Fruit fly (Drosophila melanogaster) whole organism, embryonic: ENCODE results near the gene RpS14a.

Experiments
- Asciz ChIP-seq: fragments of 200-800 bp; sonication (Bioruptor generic); optimal IDR thresholded peaks from 2 replicates; lab custom pipeline; 2017; ENCODE audit warnings: missing biosample characterization, mild to moderate bottlenecking, missing genetic modification characterization, missing genetic modification reagents
- Awh ChIP-seq: fragments of 200-800 bp; sonication (Bioruptor generic); IDR thresholded peaks from 2 replicates; pipeline ENCODE4, ENCODE4 v1.3.6; 2022; ENCODE audit warnings: missing biosample characterization, missing genetic modification characterization
- CG10267 ChIP-seq: fragments of 200-800 bp; sonication (Bioruptor generic); optimal IDR thresholded peaks from 2 replicates; lab custom pipeline; 2018; ENCODE audit warnings: missing biosample characterization, mild to moderate bottlenecking, missing genetic modification characterization, moderate library complexity
- CG10959 ChIP-seq: fragments of 200-800 bp; sonication (Bioruptor generic); IDR thresholded peaks from 2 replicates; pipeline ENCODE4 v1.3.6; 2022; ENCODE audit warnings: missing biosample characterization, missing genetic modification characterization
- CG12104 ChIP-seq: fragments of 200-800 bp; sonication (Bioruptor generic); optimal IDR thresholded peaks from 3 replicates; lab custom pipeline; 2016; ENCODE audit warnings: missing biosample characterization, missing genetic modification characterization
- CG13287 ChIP-seq: fragments of 200-800 bp; sonication (Bioruptor generic); IDR thresholded peaks from 2 replicates; pipeline ENCODE4 v1.3.6; 2022; ENCODE audit warnings: missing biosample characterization, missing genetic modification characterization; ENCODE audit not compliant: partially characterized antibody
- CG13894 ChIP-seq: fragments of 200-800 bp; sonication (Bioruptor generic); optimal IDR thresholded peaks from 3 replicates; lab custom pipeline; 2018; ENCODE audit warnings: missing biosample characterization, mild to moderate bottlenecking, missing genetic modification characterization, moderate library complexity
- CG15696 ChIP-seq: fragments of 200-800 bp; sonication (Bioruptor generic); optimal IDR thresholded peaks from 2 replicates; lab custom pipeline; 2019; ENCODE audit warnings: missing biosample characterization, mild to moderate bottlenecking, missing genetic modification characterization, moderate library complexity
- CG1602 ChIP-seq: fragments of 200-800 bp; sonication (Bioruptor generic); optimal IDR thresholded peaks from 3 replicates; lab custom pipeline; 2016; ENCODE audit warnings: missing biosample characterization, missing genetic modification characterization
- CG18011 ChIP-seq: fragments of 200-800 bp; sonication (Bioruptor generic); optimal IDR thresholded peaks from 2 replicates; lab custom pipeline; 2017; ENCODE audit warnings: missing biosample characterization, missing genetic modification characterization, mild to moderate bottlenecking, moderate library complexity, missing genotype
- CG18599 ChIP-seq: fragments of 200-800 bp; sonication (Bioruptor generic); optimal IDR thresholded peaks from 3 replicates; lab custom pipeline; 2017; ENCODE audit warnings: missing biosample characterization, missing genetic modification characterization, mild to moderate bottlenecking, moderate library complexity, missing genetic modification reagents
- CG2678 ChIP-seq: fragments of 200-800 bp; sonication (Bioruptor generic); optimal IDR thresholded peaks from 3 replicates; lab custom pipeline; 2019; ENCODE audit warnings: missing biosample characterization, mild to moderate bottlenecking, missing genetic modification characterization, moderate library complexity
- CG2712 ChIP-seq: fragments of 200-800 bp; optimal IDR thresholded peaks from 3 replicates; lab custom pipeline; 2019; ENCODE audit warnings: missing biosample characterization, mild to moderate bottlenecking, missing genetic modification characterization, moderate library complexity
- CG2875 ChIP-seq: fragments of 200-800 bp; sonication (Bioruptor generic); optimal IDR thresholded peaks from 2 replicates; lab custom pipeline; 2017; ENCODE audit warnings: missing biosample characterization, mild to moderate bottlenecking, missing genetic modification characterization, missing genetic modification reagents
- CG3065 ChIP-seq: fragments of 200-800 bp; sonication (Bioruptor generic); optimal IDR thresholded peaks from 2 replicates; lab custom pipeline; 2016; ENCODE audit warnings: missing biosample characterization, missing genetic modification characterization
- CG31388 ChIP-seq: fragments of 200-800 bp; sonication (Bioruptor generic); optimal IDR thresholded peaks from 2 replicates; lab custom pipeline; 2016; ENCODE audit warnings: missing biosample characterization, missing genetic modification characterization
- CG3847 ChIP-seq: fragments of 200-800 bp; sonication (Bioruptor generic); IDR thresholded peaks from 2 replicates; pipeline ENCODE4 v1.3.6; 2022; ENCODE audit warnings: missing biosample characterization, missing genetic modification characterization
- CG3995 ChIP-seq: fragments of 200-800 bp; sonication (Bioruptor generic); optimal IDR thresholded peaks from 3 replicates; lab custom pipeline; 2016; ENCODE audit warnings: missing biosample characterization, missing genetic modification characterization
- CG42726 ChIP-seq: fragments of 200-800 bp; sonication (Bioruptor generic); IDR thresholded peaks from 2 replicates; pipeline ENCODE4 v1.3.6; 2022; ENCODE audit warnings: missing biosample characterization, missing genetic modification characterization; ENCODE audit not compliant: partially characterized antibody
- CG4617 ChIP-seq: fragments of 200-800 bp; sonication (Bioruptor generic); optimal IDR thresholded peaks from 3 replicates; lab custom pipeline; 2016; ENCODE audit warnings: missing biosample characterization, missing genetic modification characterization, borderline replicate concordance
- CG7928 ChIP-seq: fragments of 200-800 bp; sonication (Bioruptor generic); optimal IDR thresholded peaks from 2 replicates; lab custom pipeline; 2017; ENCODE audit warnings: missing biosample characterization, mild to moderate bottlenecking, missing genetic modification characterization
- CG8290 ChIP-seq, 3 experiments: fragments of 200-800 bp; sonication (Bioruptor generic); optimal IDR thresholded peaks; 2 replicates each; lab custom pipeline; 2016 to 2019; ENCODE audit warnings: missing biosample characterization in 3 of 3, missing genetic modification characterization in 3 of 3, mild to moderate bottlenecking in 2 of 3, moderate library complexity in 1 of 3
- Chrac-16 ChIP-seq: fragments of 200-800 bp; sonication (Bioruptor generic); optimal IDR thresholded peaks from 3 replicates; lab custom pipeline; 2016; ENCODE audit warnings: missing biosample characterization, missing genetic modification characterization
- E2f2 ChIP-seq: fragments of 200-800 bp; sonication (Bioruptor generic); IDR thresholded peaks from 2 replicates; pipeline ENCODE4 v1.3.6; 2022; ENCODE audit warnings: missing biosample characterization, missing genetic modification characterization
- Ets65A ChIP-seq: fragments of 200-800 bp; sonication (Bioruptor generic); peaks from one replicate; lab custom pipeline; 2016; ENCODE audit warnings: missing biosample characterization, missing genetic modification characterization
- HLH3B ChIP-seq: fragments of 200-800 bp; sonication (Bioruptor generic); IDR thresholded peaks from 2 replicates; pipeline ENCODE4 v1.3.6; 2022; ENCODE audit warnings: missing biosample characterization, missing genetic modification characterization
- HLH54F ChIP-seq: fragments of 200-800 bp; sonication (Bioruptor generic); optimal IDR thresholded peaks from 3 replicates; lab custom pipeline; 2016; ENCODE audit warnings: missing biosample characterization, missing genetic modification characterization
- HmgZ ChIP-seq: fragments of 200-800 bp; sonication (Bioruptor generic); optimal IDR thresholded peaks from 2 replicates; lab custom pipeline; 2018; ENCODE audit warnings: missing biosample characterization, mild to moderate bottlenecking, missing genetic modification characterization
- Mrtf ChIP-seq: fragments of 200-800 bp; sonication (Bioruptor generic); IDR thresholded peaks from 3 replicates; pipeline ENCODE4 v1.3.6; 2022; ENCODE audit warnings: missing biosample characterization, missing genetic modification characterization
- NC2α ChIP-seq: fragments of 200-800 bp; sonication (Bioruptor generic); optimal IDR thresholded peaks from 2 replicates; lab custom pipeline; 2016; ENCODE audit warnings: missing biosample characterization, missing genetic modification characterization
- Nf-YB ChIP-seq: fragments of 200-800 bp; sonication (Bioruptor generic); optimal IDR thresholded peaks from 3 replicates; lab custom pipeline; 2019; ENCODE audit warnings: missing biosample characterization, mild to moderate bottlenecking, missing genetic modification characterization, moderate library complexity
- Side ChIP-seq: fragments of 200-800 bp; sonication (Bioruptor generic); optimal IDR thresholded peaks from 2 replicates; lab custom pipeline; 2016; ENCODE audit warnings: missing biosample characterization, missing genetic modification characterization
- Sox100B ChIP-seq: fragments of 200-800 bp; sonication (Bioruptor generic); optimal IDR thresholded peaks from 3 replicates; lab custom pipeline; 2018; ENCODE audit warnings: missing biosample characterization, mild to moderate bottlenecking, missing genetic modification characterization
- danr ChIP-seq: fragments of 200-800 bp; sonication (Bioruptor generic); IDR thresholded peaks from 2 replicates; pipeline ENCODE4 v1.3.6; 2022; ENCODE audit warnings: missing biosample characterization, missing genetic modification characterization
- dimm ChIP-seq: fragments of 200-800 bp; sonication (Bioruptor generic); IDR thresholded peaks from 2 replicates; pipeline ENCODE4 v1.3.6; 2022; ENCODE audit warnings: missing biosample characterization, missing genetic modification characterization
- exex ChIP-seq: fragments of 200-800 bp; sonication (Bioruptor generic); optimal IDR thresholded peaks from 4 replicates; lab custom pipeline; 2018; ENCODE audit warnings: missing biosample characterization, mild to moderate bottlenecking, missing genetic modification characterization, moderate library complexity
- grau ChIP-seq: fragments of 200-800 bp; optimal IDR thresholded peaks from 3 replicates; lab custom pipeline; 2019; ENCODE audit warnings: missing biosample characterization, mild to moderate bottlenecking, missing genetic modification characterization, moderate library complexity
- inv ChIP-seq: fragments of 200-800 bp; sonication (Bioruptor generic); IDR thresholded peaks from 2 replicates; pipeline ENCODE4 v1.3.6; 2022; ENCODE audit warnings: missing biosample characterization, missing genetic modification characterization; ENCODE audit not compliant: partially characterized antibody
- lab ChIP-seq: fragments of 200-800 bp; sonication (Bioruptor generic); optimal IDR thresholded peaks from 3 replicates; lab custom pipeline; 2017; ENCODE audit warnings: missing biosample characterization, missing genetic modification characterization, mild to moderate bottlenecking, moderate library complexity, missing genetic modification reagents
- luna ChIP-seq: fragments of 200-800 bp; sonication (Bioruptor generic); optimal IDR thresholded peaks from 2 replicates; lab custom pipeline; 2016; ENCODE audit warnings: missing biosample characterization, missing genetic modification characterization
- mam ChIP-seq: fragments of 200-800 bp; sonication (Bioruptor generic); optimal IDR thresholded peaks from 3 replicates; lab custom pipeline; 2016; ENCODE audit warnings: missing biosample characterization, missing genetic modification characterization
- onecut ChIP-seq: fragments of 200-800 bp; sonication (Bioruptor generic); IDR thresholded peaks from 2 replicates; pipeline ENCODE4 v1.3.6; 2022; ENCODE audit warnings: missing biosample characterization, missing genetic modification characterization
- pzg ChIP-seq: fragments of 200-800 bp; sonication (Bioruptor generic); optimal IDR thresholded peaks from 3 replicates; lab custom pipeline; 2018; ENCODE audit warnings: missing biosample characterization, mild to moderate bottlenecking, missing genetic modification characterization, moderate library complexity
- sens ChIP-seq: fragments of 200-800 bp; sonication (Bioruptor generic); peaks from one replicate; lab custom pipeline; 2016; ENCODE audit warnings: missing biosample characterization, missing genetic modification characterization
- seq ChIP-seq: fragments of 200-800 bp; sonication (Bioruptor generic); IDR thresholded peaks from 2 replicates; pipeline ENCODE4 v1.3.6; 2022; ENCODE audit warnings: missing biosample characterization, missing genetic modification characterization
- sisA ChIP-seq: fragments of 200-800 bp; sonication (Bioruptor generic); IDR thresholded peaks from 2 replicates; pipeline ENCODE4 v1.3.6; 2022; ENCODE audit warnings: missing biosample characterization, missing genetic modification characterization
- tio ChIP-seq: fragments of 200-800 bp; sonication (Bioruptor generic); optimal IDR thresholded peaks from 2 replicates; lab custom pipeline; 2017; ENCODE audit warnings: missing biosample characterization, missing genetic modification characterization, inconsistent platforms
- unpg ChIP-seq: fragments of 200-800 bp; sonication (Bioruptor generic); optimal IDR thresholded peaks from 3 replicates; lab custom pipeline; 2018; ENCODE audit warnings: missing biosample characterization, mild to moderate bottlenecking, missing genetic modification characterization, moderate library complexity
- zen ChIP-seq: fragments of 200-800 bp; sonication (Bioruptor generic); optimal IDR thresholded peaks from 3 replicates; lab custom pipeline; 2018; ENCODE audit warnings: missing biosample characterization, mild to moderate bottlenecking, missing genetic modification characterization, moderate library complexity

Gene RpS14a

DNA sequence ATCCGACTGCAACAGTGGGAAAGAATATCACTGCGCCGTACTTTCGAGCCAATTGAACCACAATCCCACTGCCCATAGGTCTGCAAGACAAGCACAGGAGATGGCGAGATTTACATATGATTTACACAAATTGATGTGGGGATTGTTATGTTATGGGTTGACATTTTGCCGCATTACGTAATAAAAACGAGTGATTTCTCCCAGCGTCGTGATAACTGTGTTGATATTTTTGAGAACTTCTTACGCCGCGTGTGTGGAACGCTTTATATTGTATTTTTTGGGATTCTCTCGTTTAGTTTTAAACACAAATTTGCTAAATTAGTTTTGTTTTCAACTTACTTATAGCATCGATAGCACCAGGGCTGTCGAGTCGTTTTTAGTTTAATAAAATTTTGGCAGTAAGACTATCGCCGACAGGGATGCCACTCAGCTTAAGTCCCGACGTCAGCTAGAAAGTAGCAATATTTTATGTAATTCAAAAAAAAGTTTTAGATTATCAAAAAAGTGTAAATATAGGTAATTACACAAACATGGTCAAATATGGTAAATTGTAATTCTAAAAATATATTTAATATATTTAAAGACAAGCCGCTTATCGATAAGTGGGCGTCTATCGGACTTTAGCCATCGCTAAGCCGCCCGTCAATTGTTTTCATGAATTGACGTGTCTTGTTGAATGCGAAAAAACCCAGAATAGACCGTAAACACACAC, 40.0 kb upstream of the RpS14a start, which contains the start of the genes CG45089, ND-MNLL and p115 (continued):
- TF ChIP-seq CG10267 (tag; lab: Kevin White, UChicago) (peak; percentile 72), Side (no peak), HLH3B (peak; percentile 30; the same call in 1 of the 2 replicates), Chrac-16 (GFP tag; lab: Kevin White, UChicago) (peak; percentile 68), CG42726 (GFP tag; lab: Robert Waterston, UW) (no peak), CG18599 (GFP tag; lab: Kevin White, UChicago) (peak; percentile 51), luna (GFP tag; lab: Kevin White, UChicago) (no peak), sisA (GFP tag; lab: Robert Waterston, UW) (peak; percentile 51), CG7928 (GFP tag; lab: Kevin White, UChicago) (peak; percentile 82), seq (GFP tag; lab: Robert Waterston, UW) (peak; percentile 31; the same call in 1 of the 2 replicates), CG3065 (GFP tag; lab: Kevin White, UChicago) (peak; percentile 14), CG13287 (GFP tag; lab: Robert Waterston, UW) (peak; percentile 81), CG15696 (tag; lab: Kevin White, UChicago) (peak; percentile 73), CG12104 (no peak), zen (tag; lab: Kevin White, UChicago) (peak; percentile 53), HmgZ (tag; lab: Kevin White, UChicago) (peak; percentile 55), Sox100B (GFP tag; lab: Kevin White, UChicago) (peak; percentile 45), Awh (GFP tag; lab: Robert Waterston, UW) (peak; percentile 37; the same call in 1 of the 2 replicates), Nf-YB (GFP tag; lab: Kevin White, UChicago) (peak; percentile 19), Mrtf (GFP tag; lab: Robert Waterston, UW) (no peak), CG31388 (peak; percentile 6), unpg (peak; percentile 60), danr (GFP tag; lab: Robert Waterston, UW) (no peak), CG3847 (GFP tag; lab: Robert Waterston, UW) (peak; percentile 60), CG18011 (GFP tag; lab: Kevin White, UChicago) (peak; percentile 29), Asciz (no peak), CG2678 (peak; percentile 69), CG13894 (tag; lab: Kevin White, UChicago) (peak; percentile 72), tio (GFP tag; lab: Kevin White, UChicago) (peak; percentile 19), lab (GFP tag; lab: Kevin White, UChicago) (peak; percentile 65), mam (GFP tag; lab: Kevin White, UChicago) (peak; percentile 56), CG2712 (peak; percentile 81), CG2875 (no peak), Ets65A (GFP tag; lab: Kevin White, UChicago) (peak; percentile 93), sens (GFP tag; lab: Kevin White, UChicago) (peak; percentile 88), dimm (GFP tag; lab: Robert Waterston, UW) (no peak), CG8290 (GFP tag; optimal IDR thresholded peaks at IDR 0.05; lab: Kevin White, UChicago) (peak; percentile 70), CG8290 (tag; optimal IDR thresholded peaks at IDR 0.05; lab: Kevin White, UChicago) (no peak), CG4617 (GFP tag; lab: Kevin White, UChicago) (peak; percentile 56), E2f2 (GFP tag; lab: Robert Waterston, UW) (peak; percentile 47), exex (tag; lab: Kevin White, UChicago) (peak; percentile 32), NC2α (GFP tag; lab: Kevin White, UChicago) (no peak), inv (peak; percentile 61), CG1602 (GFP tag; lab: Kevin White, UChicago) (peak; percentile 33), grau (tag; lab: Kevin White, UChicago) (peak; percentile 61), HLH54F (GFP tag; lab: Kevin White, UChicago) (peak; percentile 18), onecut (GFP tag; lab: Robert Waterston, UW) (0 out of 2 replicates have a peak, but pooled peaks have one; percentile 6), CG3995 (GFP tag; lab: Kevin White, UChicago) (peak; percentile 86), pzg (peak; percentile 59), CG10959 (no peak)
